Worm (Caenorhabditis elegans): ENCODE data around the gene set-30.

The set-30 gene

DNA sequence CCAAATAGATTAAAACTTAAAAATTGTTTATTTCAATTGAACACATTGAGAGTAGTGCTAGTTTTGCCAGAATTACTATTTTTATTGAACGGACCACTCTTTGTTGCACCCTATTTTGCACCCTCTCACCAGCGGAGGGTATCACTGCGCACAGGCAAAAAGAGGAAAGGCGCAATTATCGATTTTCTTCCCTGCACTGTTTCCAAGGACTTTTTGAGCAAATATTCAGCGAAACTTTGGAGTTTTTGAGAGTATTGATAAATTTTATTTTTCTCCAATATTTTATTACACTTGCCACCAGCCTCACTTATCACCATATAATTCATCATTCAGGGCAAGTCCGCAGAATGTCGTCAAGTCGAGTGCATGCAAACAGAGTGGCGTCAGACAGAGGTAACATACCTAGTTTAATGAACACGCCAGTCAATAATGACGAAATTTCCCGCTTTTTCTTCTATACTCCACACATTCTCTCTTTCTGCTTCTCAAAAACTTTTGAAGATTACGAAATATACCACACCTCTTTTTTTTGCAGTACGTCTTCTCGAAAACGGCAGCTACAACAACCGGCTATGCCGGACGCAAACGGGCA is 19.1 kb downstream of the set-30 start:
- TF ChIP-seq nfya-1 (tag; optimal IDR thresholded peaks at IDR 0.05; ENCODE audit: insufficient read depth): peak; percentile 19
- TF ChIP-seq nhr-11 (tag; optimal IDR thresholded peaks at IDR 0.05): no peak
- no peak for TF ChIP-seq ztf-4 (tag; optimal IDR thresholded peaks at IDR 0.05)
- peak; percentile 58 for TF ChIP-seq ceh-28 (tag; optimal IDR thresholded peaks at IDR 0.05)
- TF ChIP-seq nhr-76 (tag; optimal IDR thresholded peaks at IDR 0.05): no peak
- no peak for TF ChIP-seq ama-1 (optimal IDR thresholded peaks at IDR 0.05)
- TF ChIP-seq nhr-12 (tag; optimal IDR thresholded peaks at IDR 0.05): no peak
- TF ChIP-seq daf-12 (tag; optimal IDR thresholded peaks at IDR 0.05): no peak
- no peak for TF ChIP-seq hmg-11 (tag; optimal IDR thresholded peaks at IDR 0.05)
- peak; percentile 27 for TF ChIP-seq pqm-1 (tag; optimal IDR thresholded peaks at IDR 0.05)
- TF ChIP-seq skn-1 (tag; optimal IDR thresholded peaks at IDR 0.05): no peak
- TF ChIP-seq nhr-77 (tag; optimal IDR thresholded peaks at IDR 0.05): no peak
- TF ChIP-seq ZK546.5 (tag; optimal IDR thresholded peaks at IDR 0.05): no peak
- TF ChIP-seq unc-39 (tag; optimal IDR thresholded peaks at IDR 0.05): no peak
- no peak for TF ChIP-seq nhr-28 (tag; optimal IDR thresholded peaks at IDR 0.05)
- TF ChIP-seq R02D3.7 (tag; optimal IDR thresholded peaks at IDR 0.05): no peak
- peak; percentile 43 for TF ChIP-seq nhr-25 (tag; optimal IDR thresholded peaks at IDR 0.05)
- TF ChIP-seq mml-1 (tag; optimal IDR thresholded peaks at IDR 0.05): no peak
- no peak for TF ChIP-seq unc-62 (GFP tag; optimal IDR thresholded peaks at IDR 0.05)
- TF ChIP-seq ceh-82 (tag; optimal IDR thresholded peaks at IDR 0.05): no peak
- no peak for TF ChIP-seq tbx-2 (tag; optimal IDR thresholded peaks at IDR 0.05)
- no peak for TF ChIP-seq nhr-237 (tag; optimal IDR thresholded peaks at IDR 0.05)
- TF ChIP-seq ztf-11 (tag; optimal IDR thresholded peaks at IDR 0.05): no peak
- TF ChIP-seq eor-1 (tag; optimal IDR thresholded peaks at IDR 0.05): no peak
- no peak for TF ChIP-seq ceh-9 (tag; optimal IDR thresholded peaks at IDR 0.05)
- peak; percentile 11 for TF ChIP-seq snpc-4 (tag; optimal IDR thresholded peaks at IDR 0.05)
- peak; percentile 56 for TF ChIP-seq elt-2 (tag; optimal IDR thresholded peaks at IDR 0.05)
- TF ChIP-seq sea-2 (GFP tag; optimal IDR thresholded peaks at IDR 0.05): no peak
- no peak for TF ChIP-seq jun-1 (tag; optimal IDR thresholded peaks at IDR 0.05)
- TF ChIP-seq nhr-67 (tag; optimal IDR thresholded peaks at IDR 0.05): no peak
- no peak for TF ChIP-seq mdl-1 (tag; optimal IDR thresholded peaks at IDR 0.05)
- no peak for TF ChIP-seq aly-2 (tag; optimal IDR thresholded peaks at IDR 0.05)
- TF ChIP-seq elt-1 (tag; optimal IDR thresholded peaks at IDR 0.05): no peak
- TF ChIP-seq elt-3 (tag; optimal IDR thresholded peaks at IDR 0.05): no peak
- no peak for TF ChIP-seq zag-1 (tag; optimal IDR thresholded peaks at IDR 0.05)
- no peak for TF ChIP-seq fkh-10 (GFP tag; optimal IDR thresholded peaks at IDR 0.05)
- peak; percentile 58 for TF ChIP-seq pha-4 (tag; optimal IDR thresholded peaks at IDR 0.05)
- TF ChIP-seq nhr-23 (tag; optimal IDR thresholded peaks at IDR 0.05): peak; percentile 47
- no peak for TF ChIP-seq fkh-2 (tag; optimal IDR thresholded peaks at IDR 0.05)
- no peak for TF ChIP-seq egl-5 (tag; optimal IDR thresholded peaks at IDR 0.05)
- TF ChIP-seq lsy-12 (tag; optimal IDR thresholded peaks at IDR 0.05): no peak
- no peak for TF ChIP-seq fos-1 (tag; optimal IDR thresholded peaks at IDR 0.05)
- TF ChIP-seq ceh-16 (tag; optimal IDR thresholded peaks at IDR 0.05): no peak
- peak; percentile 31 for TF ChIP-seq lin-39 (tag; optimal IDR thresholded peaks at IDR 0.05)
- TF ChIP-seq lin-15B (tag; optimal IDR thresholded peaks at IDR 0.05): no peak
- TF ChIP-seq nhr-43 (tag; optimal IDR thresholded peaks at IDR 0.05; ENCODE audit: poor library complexity, severe bottlenecking): no peak
- no peak for TF ChIP-seq egl-27 (tag; optimal IDR thresholded peaks at IDR 0.05)

DNA sequence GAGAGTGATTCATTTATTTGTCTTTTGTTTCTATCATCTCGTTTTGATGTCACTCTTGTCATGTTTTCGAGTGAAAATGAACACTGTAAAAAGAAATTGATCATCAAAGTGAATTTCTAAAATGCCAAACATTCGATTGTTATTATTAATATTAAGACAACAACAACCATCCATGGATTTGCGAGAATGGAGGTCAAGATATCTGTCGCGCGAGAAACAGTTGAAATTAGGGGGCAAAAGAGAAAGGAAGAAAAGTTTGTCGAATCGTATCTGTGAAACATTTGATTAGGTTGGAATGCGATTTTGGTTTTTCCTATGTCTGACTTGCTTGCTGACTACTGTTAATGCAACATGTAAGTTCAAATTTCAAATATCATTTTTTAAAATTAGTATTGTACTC is 21.9 kb downstream of the set-30 start, which contains the start of gene ZC449.2:
TSS of gene ZC449.2 (plus strand) at position 290 of the 400 bp plus-strand sequence.
- TF ChIP-seq fkh-10 (GFP tag; optimal IDR thresholded peaks at IDR 0.05) (no peak), R02D3.7 (tag; optimal IDR thresholded peaks at IDR 0.05) (no peak), pqm-1 (tag; optimal IDR thresholded peaks at IDR 0.05) (peak; percentile 38)
